Fruit fly (Drosophila melanogaster) whole organism, embryonic: ENCODE results near the gene CG33523.
A peak's percentile ranks its signal among the peaks of the same experiment; 100 is the strongest.

Experiments
- Adf1 ChIP-seq: fragments of 200-800 bp; sonication (Bioruptor generic); IDR thresholded peaks from 2 replicates; pipeline ENCODE4 v1.3.6; 2022; ENCODE audit warnings: missing biosample characterization, missing genetic modification characterization
- BEAF-32 ChIP-seq: fragments of 200-800 bp; sonication (Bioruptor generic); optimal IDR thresholded peaks from 3 replicates; lab custom pipeline; 2017; ENCODE audit warnings: missing biosample characterization, missing genetic modification characterization, mild to moderate bottlenecking, moderate library complexity, missing genetic modification reagents
- Bgb ChIP-seq: fragments of 200-800 bp; sonication (Bioruptor generic); IDR thresholded peaks from 2 replicates; pipeline ENCODE4 v1.3.6; 2022; ENCODE audit warnings: missing biosample characterization, missing genetic modification characterization; ENCODE audit not compliant: partially characterized antibody
- CG11723 ChIP-seq: fragments of 200-800 bp; sonication (Bioruptor generic); optimal IDR thresholded peaks from 2 replicates; lab custom pipeline; 2017; ENCODE audit warnings: missing biosample characterization, mild to moderate bottlenecking, missing genetic modification characterization
- CG13287 ChIP-seq: fragments of 200-800 bp; sonication (Bioruptor generic); IDR thresholded peaks from 2 replicates; pipeline ENCODE4 v1.3.6; 2022; ENCODE audit warnings: missing biosample characterization, missing genetic modification characterization; ENCODE audit not compliant: partially characterized antibody
- CG18764 ChIP-seq: fragments of 200-800 bp; sonication (Bioruptor generic); optimal IDR thresholded peaks from 3 replicates; lab custom pipeline; 2016; ENCODE audit warnings: missing biosample characterization, missing genetic modification characterization
- CG3163 ChIP-seq: fragments of 200-800 bp; sonication (Bioruptor generic); optimal IDR thresholded peaks from 3 replicates; lab custom pipeline; 2016; ENCODE audit warnings: missing biosample characterization, missing genetic modification characterization
- CG34422 ChIP-seq: fragments of 200-800 bp; sonication (Bioruptor generic); IDR thresholded peaks from 3 replicates; pipeline ENCODE4 v1.3.6; 2022; ENCODE audit warnings: missing biosample characterization, missing genetic modification characterization
- CG42726 ChIP-seq: fragments of 200-800 bp; sonication (Bioruptor generic); IDR thresholded peaks from 2 replicates; pipeline ENCODE4 v1.3.6; 2022; ENCODE audit warnings: missing biosample characterization, missing genetic modification characterization; ENCODE audit not compliant: partially characterized antibody
- CG8765 ChIP-seq: fragments of 200-800 bp; sonication (Bioruptor generic); IDR thresholded peaks from 2 replicates; pipeline ENCODE4 v1.3.6; 2022; ENCODE audit warnings: missing biosample characterization, missing genetic modification characterization
- CG9215 ChIP-seq: fragments of 200-800 bp; sonication (Bioruptor generic); IDR thresholded peaks from 2 replicates; pipeline ENCODE4 v1.3.6; 2022; ENCODE audit warnings: missing biosample characterization, missing genetic modification characterization
- Dbx ChIP-seq: fragments of 200-800 bp; sonication (Bioruptor generic); IDR thresholded peaks from 3 replicates; pipeline ENCODE4 v1.3.6; 2022; ENCODE audit warnings: missing biosample characterization, missing genetic modification characterization
- Deaf1 ChIP-seq: fragments of 200-800 bp; optimal IDR thresholded peaks from 3 replicates; lab custom pipeline; 2019; ENCODE audit warnings: missing biosample characterization, mild to moderate bottlenecking, missing genetic modification characterization, moderate library complexity
- Dref ChIP-seq: fragments of 200-800 bp; sonication (Bioruptor generic); IDR thresholded peaks from 2 replicates; pipeline ENCODE4 v1.3.6; 2022; ENCODE audit warnings: missing biosample characterization, missing genetic modification characterization
- Drgx ChIP-seq: fragments of 200-800 bp; sonication (Bioruptor generic); IDR thresholded peaks from 2 replicates; pipeline ENCODE4 v1.3.6; 2022; ENCODE audit warnings: missing biosample characterization, missing genetic modification characterization
- Jarid2 ChIP-seq: fragments of 200-800 bp; sonication (Bioruptor generic); optimal IDR thresholded peaks from 3 replicates; lab custom pipeline; 2017; ENCODE audit warnings: mild to moderate bottlenecking, missing biosample characterization, missing genetic modification reagents, missing genetic modification characterization
- Lhr ChIP-seq: fragments of 200-800 bp; sonication (Bioruptor generic); optimal IDR thresholded peaks from 3 replicates; lab custom pipeline; 2017; ENCODE audit warnings: mild to moderate bottlenecking, missing biosample characterization, missing genetic modification reagents, missing genetic modification characterization
- Mad ChIP-seq: fragments of 200-800 bp; sonication (Bioruptor generic); optimal IDR thresholded peaks from 2 replicates; lab custom pipeline; 2016; ENCODE audit warnings: missing biosample characterization, missing genetic modification characterization
- Med ChIP-seq: fragments of 200-800 bp; sonication (Bioruptor generic); peaks from one replicate; lab custom pipeline; 2016; ENCODE audit warnings: missing biosample characterization, missing genetic modification characterization, mild to moderate bottlenecking, inconsistent platforms, moderate library complexity
- Nf-YA ChIP-seq: fragments of 200-800 bp; sonication (Bioruptor generic); IDR thresholded peaks from 2 replicates; pipeline ENCODE4 v1.3.6; 2022; ENCODE audit warnings: missing biosample characterization, missing genetic modification characterization
- Rfx ChIP-seq: fragments of 200-800 bp; sonication (Bioruptor generic); IDR thresholded peaks from 2 replicates; pipeline ENCODE4 v1.3.6; 2022; ENCODE audit warnings: missing biosample characterization, missing genetic modification characterization
- Trl ChIP-seq, 3 experiments: fragments of >200 bp in 2 of 3; fragments of 200-800 bp in 1 of 3; sonication (Bioruptor generic) in 1 of 3; optimal IDR thresholded peaks; 2 replicates in 1 of 3; 3 replicates in 2 of 3; lab custom pipeline; 2016 to 2017; ENCODE audit warnings: missing biosample characterization in 1 of 3, missing genetic modification characterization in 1 of 3
- ase ChIP-seq: fragments of 200-800 bp; sonication (Bioruptor generic); IDR thresholded peaks from 3 replicates; pipeline ENCODE4 v1.3.6; 2022; ENCODE audit warnings: missing biosample characterization, missing genetic modification characterization
- ash1 ChIP-seq: fragments of 200-800 bp; sonication (Bioruptor generic); optimal IDR thresholded peaks from 2 replicates; lab custom pipeline; 2018; ENCODE audit warnings: missing biosample characterization, mild to moderate bottlenecking, missing genetic modification characterization
- chinmo ChIP-seq: fragments of 200-800 bp; sonication (Bioruptor generic); IDR thresholded peaks from 4 replicates; pipeline ENCODE4 v1.3.6; 2022; ENCODE audit warnings: missing biosample characterization, missing genetic modification characterization; ENCODE audit not compliant: partially characterized antibody
- ci ChIP-seq: fragments of 200-800 bp; sonication (Bioruptor generic); IDR thresholded peaks from 3 replicates; pipeline ENCODE4 v1.3.6; 2022; ENCODE audit warnings: missing biosample characterization, missing genetic modification characterization
- crol ChIP-seq: fragments of 200-800 bp; sonication (Bioruptor generic); IDR thresholded peaks from 2 replicates; pipeline ENCODE4 v1.3.6; 2022; ENCODE audit warnings: missing biosample characterization, missing genetic modification characterization
- h ChIP-seq: fragments of >200 bp; optimal IDR thresholded peaks from 2 replicates; lab custom pipeline; 2017
- hb ChIP-seq: fragments of 200-800 bp; sonication (Bioruptor generic); IDR thresholded peaks from 3 replicates; pipeline ENCODE4 v1.3.6; 2022; ENCODE audit warnings: missing biosample characterization, missing genetic modification characterization; ENCODE audit not compliant: partially characterized antibody
- kay ChIP-seq: fragments of 200-800 bp; sonication (Bioruptor generic); optimal IDR thresholded peaks from 2 replicates; lab custom pipeline; 2016; ENCODE audit warnings: missing biosample characterization, missing genetic modification characterization
- knrl ChIP-seq: fragments of 200-800 bp; sonication (Bioruptor generic); IDR thresholded peaks from 3 replicates; pipeline ENCODE4 v1.3.6; 2022; ENCODE audit warnings: missing biosample characterization, missing genetic modification characterization; ENCODE audit not compliant: partially characterized antibody
- nmo ChIP-seq: fragments of 200-800 bp; sonication (Bioruptor generic); optimal IDR thresholded peaks from 2 replicates; lab custom pipeline; 2018; ENCODE audit warnings: missing biosample characterization, mild to moderate bottlenecking, missing genetic modification characterization, moderate library complexity
- onecut ChIP-seq: fragments of 200-800 bp; sonication (Bioruptor generic); IDR thresholded peaks from 2 replicates; pipeline ENCODE4 v1.3.6; 2022; ENCODE audit warnings: missing biosample characterization, missing genetic modification characterization
- pzg ChIP-seq: fragments of 200-800 bp; sonication (Bioruptor generic); optimal IDR thresholded peaks from 3 replicates; lab custom pipeline; 2018; ENCODE audit warnings: missing biosample characterization, mild to moderate bottlenecking, missing genetic modification characterization, moderate library complexity
- sob ChIP-seq: fragments of 200-800 bp; sonication (Bioruptor generic); IDR thresholded peaks from 2 replicates; pipeline ENCODE4 v1.3.6; 2022; ENCODE audit warnings: missing biosample characterization, missing genetic modification characterization
- sqz ChIP-seq: fragments of 200-800 bp; sonication (Bioruptor generic); optimal IDR thresholded peaks from 3 replicates; lab custom pipeline; 2018; ENCODE audit warnings: missing biosample characterization, mild to moderate bottlenecking, missing genetic modification characterization
- sr ChIP-seq: fragments of 200-800 bp; sonication (Bioruptor generic); IDR thresholded peaks from 3 replicates; pipeline ENCODE4 v1.3.6; 2022; ENCODE audit warnings: missing biosample characterization, missing genetic modification characterization
- unc-4 ChIP-seq: fragments of 200-800 bp; sonication (Bioruptor generic); IDR thresholded peaks from 2 replicates; pipeline ENCODE4 v1.3.6; 2022; ENCODE audit warnings: missing biosample characterization, missing genetic modification characterization; ENCODE audit not compliant: partially characterized antibody
- vvl ChIP-seq: fragments of 200-800 bp; sonication (Bioruptor generic); IDR thresholded peaks from 2 replicates; pipeline ENCODE4 v1.3.6; 2022; ENCODE audit warnings: missing biosample characterization, missing genetic modification characterization

CG33523 gene

dm6 chr3L:5899305-5899704, 24.4 kb upstream of the CG33523 start, which contains the start of gene CG32409 (continued):
- peak; percentile 25 for TF ChIP-seq Mad (GFP tag; lab: Kevin White, UChicago)
- peak; percentile 44 for TF ChIP-seq nmo
- TF ChIP-seq hb, result no peak
- 0 out of 2 replicates have a peak, but pooled peaks have one; percentile 11 for TF ChIP-seq vvl
- peak; percentile 72 for TF ChIP-seq Lhr (GFP tag; lab: Kevin White, UChicago)
- peak; percentile 94 for TF ChIP-seq pzg (GFP tag; lab: Kevin White, UChicago)
- no peak for TF ChIP-seq CG11723 (GFP tag; lab: Kevin White, UChicago)
- no peak for TF ChIP-seq CG9215 (GFP tag; lab: Robert Waterston, UW)

dm6 chr3L:5902189-5902765, 21.4 kb upstream of the CG33523 start, which contains the start of gene QC:
QC (minus strand) TSS chr3L:5902456.
- TF ChIP-seq ci (GFP tag; lab: Robert Waterston, UW) (peak; percentile 43; the same call in 1 of the 3 replicates), CG3163 (GFP tag; lab: Kevin White, UChicago) (peak; percentile 92), BEAF-32 (no peak), Trl (optimal IDR thresholded peaks at IDR 0.05; lab: Kevin White, UChicago) (peak in 1 of 2 experiments; percentile 25), Trl (GFP tag; optimal IDR thresholded peaks at IDR 0.05; lab: Kevin White, UChicago) (no peak), Bgb (GFP tag; lab: Robert Waterston, UW) (peak; percentile 15; the same call in 1 of the 2 replicates), Nf-YA (GFP tag; lab: Robert Waterston, UW) (peak; percentile 29; the same call in 1 of the 2 replicates), Adf1 (GFP tag; lab: Robert Waterston, UW) (peak; percentile 49), vvl (peak; percentile 45; the same call in 1 of the 2 replicates), Med (peak; percentile 43), CG34422 (GFP tag; lab: Robert Waterston, UW) (peak; percentile 13; the same call in 1 of the 3 replicates), crol (peak; percentile 79), ash1 (GFP tag; lab: Kevin White, UChicago) (no peak), Drgx (GFP tag; lab: Robert Waterston, UW) (peak; percentile 29; the same call in 1 of the 2 replicates), Rfx (GFP tag; lab: Robert Waterston, UW) (0 out of 2 replicates have a peak, but pooled peaks have one; percentile 11), knrl (GFP tag; lab: Robert Waterston, UW) (no peak), Dbx (GFP tag; lab: Robert Waterston, UW) (0 out of 3 replicates have a peak, but pooled peaks have one; percentile 23), Jarid2 (GFP tag; lab: Kevin White, UChicago) (peak; percentile 64), kay (peak; percentile 44), CG18764 (GFP tag; lab: Kevin White, UChicago) (no peak), onecut (GFP tag; lab: Robert Waterston, UW) (peak; percentile 84), sob (GFP tag; lab: Robert Waterston, UW) (peak; percentile 35; the same call in 1 of the 2 replicates), CG13287 (GFP tag; lab: Robert Waterston, UW) (peak; percentile 23; the same call in 1 of the 2 replicates), h (lab: Kevin White, UChicago) (no peak), chinmo (peak; percentile 83; the same call in 2 of the 4 replicates), sr (GFP tag; lab: Robert Waterston, UW) (0 out of 3 replicates have a peak, but pooled peaks have one; percentile 5), CG8765 (GFP tag; lab: Robert Waterston, UW) (no peak), Dref (0 out of 2 replicates have a peak, but pooled peaks have one; percentile 28), sqz (GFP tag; lab: Kevin White, UChicago) (no peak), unc-4 (GFP tag; lab: Robert Waterston, UW) (0 out of 2 replicates have a peak, but pooled peaks have one; percentile 17), ase (GFP tag; lab: Robert Waterston, UW) (0 out of 3 replicates have a peak, but pooled peaks have one; percentile 20), CG42726 (GFP tag; lab: Robert Waterston, UW) (0 out of 2 replicates have a peak, but pooled peaks have one; percentile 9), Deaf1 (tag; lab: Kevin White, UChicago) (peak; percentile 91)
